Fruit fly (Drosophila melanogaster): ENCODE measurements around the gene D19A.

The D19A gene

dm6 chr3L:6173826-6174255 lies 15.1 kb downstream of the D19A start, which contains the start of the genes fmt and CG7376:
Gene fmt, minus strand, starts transcription at chr3L:6173880.
Gene CG7376, plus strand, starts transcription at chr3L:6174248.
- TF ChIP-seq CG4496 (GFP tag; IDR thresholded peaks at IDR 0.05) = no peak
- TF ChIP-seq CG9948 (tag; optimal IDR thresholded peaks at IDR 0.05) = peak; percentile 45

dm6 chr3L:6162483-6163128 lies 26.3 kb downstream of the D19A start, which contains the start of gene Prdm13:
Gene Prdm13, plus strand, starts transcription at chr3L:6163127.
- TF ChIP-seq CG14655 (GFP tag; optimal IDR thresholded peaks at IDR 0.05) (no peak), fd96Ca (GFP tag; IDR thresholded peaks at IDR 0.05) (no peak), CG12605 (GFP tag; IDR thresholded peaks at IDR 0.05) (no peak), CG17806 (tag; optimal IDR thresholded peaks at IDR 0.05) (no peak), rn (GFP tag; IDR thresholded peaks at IDR 0.05) (no peak), Ets98B (GFP tag; IDR thresholded peaks at IDR 0.05) (no peak), Pif1A (GFP tag; optimal IDR thresholded peaks at IDR 0.05) (no peak), CG4496 (GFP tag; IDR thresholded peaks at IDR 0.05) (no peak)

dm6 chr3L:6161997-6162396 lies 26.9 kb downstream of the D19A start:
- no peak for TF ChIP-seq CG4496 (GFP tag; IDR thresholded peaks at IDR 0.05)
- TF ChIP-seq Ets98B (GFP tag; IDR thresholded peaks at IDR 0.05) = no peak
- TF ChIP-seq rn (GFP tag; IDR thresholded peaks at IDR 0.05) = no peak
- no peak for TF ChIP-seq CG14655 (GFP tag; optimal IDR thresholded peaks at IDR 0.05)
- TF ChIP-seq CG8159 (tag; optimal IDR thresholded peaks at IDR 0.05) = no peak
- no peak for TF ChIP-seq Pif1A (GFP tag; optimal IDR thresholded peaks at IDR 0.05)
- no peak for TF ChIP-seq CG12605 (GFP tag; IDR thresholded peaks at IDR 0.05)
- no peak for TF ChIP-seq CG9948 (tag; optimal IDR thresholded peaks at IDR 0.05)
- TF ChIP-seq CG32121 (GFP tag; IDR thresholded peaks at IDR 0.05) = no peak
- no peak for TF ChIP-seq gl (tag; optimal IDR thresholded peaks at IDR 0.05)
- no peak for TF ChIP-seq CG8301 (tag; optimal IDR thresholded peaks at IDR 0.05)
- no peak for TF ChIP-seq CG10348 (GFP tag; IDR thresholded peaks at IDR 0.05)
- no peak for TF ChIP-seq EcR (GFP tag; optimal IDR thresholded peaks at IDR 0.05)
- TF ChIP-seq CG34367 (tag; optimal IDR thresholded peaks at IDR 0.05) = no peak
- no peak for TF ChIP-seq Pif1B (GFP tag; optimal IDR thresholded peaks at IDR 0.05)
- TF ChIP-seq D1 (tag; optimal IDR thresholded peaks at IDR 0.05) = no peak
- TF ChIP-seq Snoo (tag; optimal IDR thresholded peaks at IDR 0.05) = no peak
- no peak for TF ChIP-seq CG15710 (tag; optimal IDR thresholded peaks at IDR 0.05)
- TF ChIP-seq fd96Ca (GFP tag; IDR thresholded peaks at IDR 0.05) = no peak

DNA sequence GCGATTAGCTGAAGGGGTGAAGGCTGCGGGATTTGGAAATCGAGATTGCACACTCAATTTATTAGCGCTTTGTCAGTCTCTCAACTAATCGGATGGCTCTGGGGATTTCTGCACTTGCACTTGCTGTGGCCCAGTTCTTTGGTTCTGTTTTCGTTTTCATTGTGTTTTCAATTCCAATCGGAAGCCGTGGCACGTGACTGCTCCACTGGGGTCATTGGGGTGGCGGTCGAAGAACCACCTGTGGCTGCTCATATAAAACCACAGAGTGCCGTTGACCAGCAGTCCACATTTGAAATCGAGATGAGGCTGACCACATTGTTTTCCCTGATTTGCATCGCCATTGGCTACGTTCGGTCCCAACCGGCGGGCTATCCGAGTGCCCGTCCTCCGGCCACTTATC lies 28.4 kb downstream of the D19A start, which contains the start of gene Cpr65Az:
Cpr65Az (plus strand) TSS at position 301 of the 400 bp plus-strand sequence.
- TF ChIP-seq CG13204 (GFP tag; optimal IDR thresholded peaks at IDR 0.05) (no peak), CG8159 (tag; optimal IDR thresholded peaks at IDR 0.05) (no peak), CG34367 (tag; optimal IDR thresholded peaks at IDR 0.05) (no peak), CG14655 (GFP tag; optimal IDR thresholded peaks at IDR 0.05) (no peak), gl (tag; optimal IDR thresholded peaks at IDR 0.05) (no peak), CG10348 (GFP tag; IDR thresholded peaks at IDR 0.05) (no peak), Snoo (tag; optimal IDR thresholded peaks at IDR 0.05) (no peak), Ets98B (GFP tag; IDR thresholded peaks at IDR 0.05) (no peak), CG32121 (GFP tag; IDR thresholded peaks at IDR 0.05) (no peak), CG9948 (tag; optimal IDR thresholded peaks at IDR 0.05) (no peak), Pif1B (GFP tag; optimal IDR thresholded peaks at IDR 0.05) (no peak), CG17806 (tag; optimal IDR thresholded peaks at IDR 0.05) (no peak), D1 (tag; optimal IDR thresholded peaks at IDR 0.05) (no peak)

DNA sequence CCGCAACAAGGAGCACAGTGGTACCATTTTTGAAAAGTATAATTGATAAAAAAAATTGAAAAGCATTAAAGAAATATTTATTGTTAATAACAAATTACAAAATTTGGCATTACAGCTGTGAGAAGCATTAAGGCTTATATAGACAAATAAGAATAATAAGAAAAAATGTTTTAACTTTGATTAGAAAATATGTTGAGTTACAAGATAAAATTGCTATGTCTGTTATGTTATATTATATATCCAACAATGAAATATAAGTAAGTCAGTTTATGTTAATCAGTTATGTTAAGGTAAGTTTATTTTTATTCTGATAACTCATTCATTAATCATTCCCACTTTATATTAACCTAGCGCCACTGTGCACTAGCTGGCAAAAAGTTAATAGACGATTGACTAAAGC lies 29.1 kb downstream of the D19A start:
- no peak for TF ChIP-seq CG17806 (tag; optimal IDR thresholded peaks at IDR 0.05)
- TF ChIP-seq fd96Ca (GFP tag; IDR thresholded peaks at IDR 0.05) = no peak
- TF ChIP-seq CG15710 (tag; optimal IDR thresholded peaks at IDR 0.05) = no peak
- no peak for TF ChIP-seq Ets98B (GFP tag; IDR thresholded peaks at IDR 0.05)
- no peak for TF ChIP-seq CG34367 (tag; optimal IDR thresholded peaks at IDR 0.05)
- no peak for TF ChIP-seq CG10348 (GFP tag; IDR thresholded peaks at IDR 0.05)
- TF ChIP-seq D1 (tag; optimal IDR thresholded peaks at IDR 0.05) = no peak
- no peak for TF ChIP-seq Snoo (tag; optimal IDR thresholded peaks at IDR 0.05)
- TF ChIP-seq CG8301 (tag; optimal IDR thresholded peaks at IDR 0.05) = no peak
- no peak for TF ChIP-seq Pif1A (GFP tag; optimal IDR thresholded peaks at IDR 0.05)
- no peak for TF ChIP-seq CG4496 (GFP tag; IDR thresholded peaks at IDR 0.05)

dm6 chr3L:6158530-6158929 lies 30.4 kb downstream of the D19A start, which contains the start of gene Cpr65Ay:
Gene Cpr65Ay, minus strand, starts transcription at chr3L:6158630.
- TF ChIP-seq Pif1B (GFP tag; optimal IDR thresholded peaks at IDR 0.05) = no peak
- TF ChIP-seq CG17806 (tag; optimal IDR thresholded peaks at IDR 0.05) = no peak
- no peak for TF ChIP-seq CG12605 (GFP tag; IDR thresholded peaks at IDR 0.05)
- no peak for TF ChIP-seq CG4496 (GFP tag; IDR thresholded peaks at IDR 0.05)
- TF ChIP-seq CG9948 (tag; optimal IDR thresholded peaks at IDR 0.05) = no peak
- TF ChIP-seq D1 (tag; optimal IDR thresholded peaks at IDR 0.05) = no peak
